Worm (Caenorhabditis elegans) whole organism, mixed stage, embryonic: Measurements from ENCODE around the gene srg-67.

Experiments
- M03D4.4 ChIP-seq: sonication (generic microtip); optimal IDR thresholded peaks from 2 replicates; lab custom pipeline; 2017; ENCODE audit warnings: mild to moderate bottlenecking, missing genetic modification characterization, missing compliant biosample characterization
- bed-3 ChIP-seq: fragments of 200-800 bp; sonication (Bioruptor generic); optimal IDR thresholded peaks from 3 replicates; lab custom pipeline; 2018; ENCODE audit warnings: mild to moderate bottlenecking, missing genetic modification characterization, moderate library complexity, missing compliant biosample characterization
- blmp-1 ChIP-seq: fragments of 150-350 bp; optimal IDR thresholded peaks from 2 replicates; lab custom pipeline; 2014; ENCODE audit warnings: missing biosample characterization, missing genetic modification characterization
- ceh-39 ChIP-seq: fragments of 150-350 bp; optimal IDR thresholded peaks from 2 replicates; lab custom pipeline; 2014; ENCODE audit warnings: missing biosample characterization, missing genetic modification characterization
- ceh-43 ChIP-seq: fragments of 200-800 bp; sonication (Bioruptor generic); optimal IDR thresholded peaks from 2 replicates; lab custom pipeline; 2018; ENCODE audit warnings: mild to moderate bottlenecking, missing genetic modification characterization, moderate library complexity, missing compliant biosample characterization
- ceh-83 ChIP-seq: fragments of 200-800 bp; sonication (Bioruptor generic); optimal IDR thresholded peaks from 2 replicates; lab custom pipeline; 2018; ENCODE audit warnings: mild to moderate bottlenecking, missing genetic modification characterization, missing compliant biosample characterization
- ces-1 ChIP-seq: fragments of 150-350 bp; optimal IDR thresholded peaks from 2 replicates; lab custom pipeline; 2014; ENCODE audit warnings: missing biosample characterization, missing genetic modification reagents, missing genetic modification characterization
- cnd-1 ChIP-seq: fragments of 200-800 bp; sonication (Bioruptor generic); optimal IDR thresholded peaks from 2 replicates; lab custom pipeline; 2018; ENCODE audit warnings: mild to moderate bottlenecking, missing genetic modification characterization, missing compliant biosample characterization
- drap-1 ChIP-seq: fragments of 200-800 bp; sonication (Bioruptor generic); optimal IDR thresholded peaks from 3 replicates; lab custom pipeline; 2018; ENCODE audit warnings: mild to moderate bottlenecking, missing genetic modification characterization, missing compliant biosample characterization
- elt-1 ChIP-seq: sonication (generic microtip); optimal IDR thresholded peaks from 2 replicates; lab custom pipeline; 2017; ENCODE audit warnings: missing genetic modification characterization, mild to moderate bottlenecking, missing compliant biosample characterization, antibody characterized with exemption, moderate library complexity, borderline replicate concordance; ENCODE audit not compliant: insufficient read depth
- elt-3 ChIP-seq: fragments of 150-350 bp; optimal IDR thresholded peaks from 2 replicates; lab custom pipeline; 2014; ENCODE audit warnings: missing biosample characterization, missing genetic modification characterization
- flh-1 ChIP-seq: fragments of 200-800 bp; sonication (Bioruptor generic); optimal IDR thresholded peaks from 2 replicates; lab custom pipeline; 2018; ENCODE audit warnings: mild to moderate bottlenecking, missing genetic modification characterization, moderate library complexity, missing compliant biosample characterization
- ham-2 ChIP-seq: fragments of 200-800 bp; sonication (Bioruptor generic); optimal IDR thresholded peaks from 2 replicates; lab custom pipeline; 2018; ENCODE audit warnings: mild to moderate bottlenecking, missing genetic modification characterization, missing compliant biosample characterization
- lin-13 ChIP-seq: fragments of 150-350 bp; optimal IDR thresholded peaks from 2 replicates; lab custom pipeline; 2014; ENCODE audit warnings: missing biosample characterization, missing genetic modification characterization
- lin-32 ChIP-seq: fragments of 200-800 bp; sonication (Bioruptor generic); optimal IDR thresholded peaks from 2 replicates; lab custom pipeline; 2018; ENCODE audit warnings: mild to moderate bottlenecking, missing genetic modification characterization, missing compliant biosample characterization
- lsy-2 ChIP-seq: fragments of 150-350 bp; optimal IDR thresholded peaks from 2 replicates; lab custom pipeline; 2014; ENCODE audit warnings: missing biosample characterization, missing genetic modification characterization
- mab-5 ChIP-seq: fragments of 150-350 bp; optimal IDR thresholded peaks from 2 replicates; lab custom pipeline; 2014; ENCODE audit warnings: missing biosample characterization, missing genetic modification characterization
- mep-1 ChIP-seq: fragments of 150-350 bp; optimal IDR thresholded peaks from 2 replicates; lab custom pipeline; 2017; ENCODE audit warnings: missing biosample characterization, missing genetic modification reagents, missing genetic modification characterization, inconsistent platforms
- mls-2 ChIP-seq: sonication (generic microtip); optimal IDR thresholded peaks from 2 replicates; lab custom pipeline; 2016; ENCODE audit warnings: mild to moderate bottlenecking, missing genetic modification characterization, moderate library complexity, missing compliant biosample characterization
- nhr-12 ChIP-seq: fragments of 150-350 bp; optimal IDR thresholded peaks from 2 replicates; lab custom pipeline; 2014; ENCODE audit warnings: missing biosample characterization, missing genetic modification characterization
- nhr-2 ChIP-seq: fragments of 150-350 bp; optimal IDR thresholded peaks from 2 replicates; lab custom pipeline; 2014; ENCODE audit warnings: missing biosample characterization, missing genetic modification characterization
- nhr-237 ChIP-seq: fragments of 150-350 bp; optimal IDR thresholded peaks from 2 replicates; lab custom pipeline; 2014; ENCODE audit warnings: missing biosample characterization, missing genetic modification characterization
- nhr-76 ChIP-seq: sonication (generic microtip); optimal IDR thresholded peaks from 2 replicates; lab custom pipeline; 2017; ENCODE audit warnings: missing biosample characterization, missing genetic modification characterization
- pha-4 ChIP-seq: fragments of 150-350 bp; optimal IDR thresholded peaks from 2 replicates; lab custom pipeline; 2018; ENCODE audit warnings: missing biosample characterization, missing genetic modification reagents, missing genetic modification characterization
- sem-2 ChIP-seq: fragments of 200-800 bp; sonication (Bioruptor generic); optimal IDR thresholded peaks from 2 replicates; lab custom pipeline; 2018; ENCODE audit warnings: mild to moderate bottlenecking, missing genetic modification characterization, missing compliant biosample characterization
- snpc-4 ChIP-seq: fragments of 150-350 bp; optimal IDR thresholded peaks from 2 replicates; lab custom pipeline; 2014; ENCODE audit warnings: missing biosample characterization, missing genetic modification characterization
- sptf-1 ChIP-seq: sonication (generic microtip); optimal IDR thresholded peaks from 2 replicates; lab custom pipeline; 2017; ENCODE audit warnings: mild to moderate bottlenecking, missing genetic modification characterization, moderate library complexity, missing compliant biosample characterization
- tbx-8 ChIP-seq: fragments of 200-800 bp; sonication (Bioruptor generic); optimal IDR thresholded peaks from 2 replicates; lab custom pipeline; 2018; ENCODE audit warnings: mild to moderate bottlenecking, missing genetic modification characterization, moderate library complexity, missing compliant biosample characterization
- unc-120 ChIP-seq: sonication (generic microtip); optimal IDR thresholded peaks from 2 replicates; lab custom pipeline; 2017; ENCODE audit warnings: missing genetic modification characterization, missing compliant biosample characterization; ENCODE audit not compliant: poor library complexity, severe bottlenecking
- unc-39 ChIP-seq: fragments of 150-350 bp; optimal IDR thresholded peaks from 2 replicates; lab custom pipeline; 2014; ENCODE audit warnings: missing biosample characterization, missing genetic modification characterization
- unc-62 ChIP-seq: fragments of 150-350 bp; optimal IDR thresholded peaks from 2 replicates; lab custom pipeline; 2014; ENCODE audit warnings: missing biosample characterization, missing genetic modification reagents, missing genetic modification characterization
- zip-8 ChIP-seq: fragments of 150-350 bp; optimal IDR thresholded peaks from 2 replicates; lab custom pipeline; 2014; ENCODE audit warnings: missing biosample characterization, missing genetic modification characterization
- ztf-11 ChIP-seq: fragments of 150-350 bp; optimal IDR thresholded peaks from 2 replicates; lab custom pipeline; 2014; ENCODE audit warnings: missing biosample characterization, missing genetic modification characterization

The srg-67 gene

DNA sequence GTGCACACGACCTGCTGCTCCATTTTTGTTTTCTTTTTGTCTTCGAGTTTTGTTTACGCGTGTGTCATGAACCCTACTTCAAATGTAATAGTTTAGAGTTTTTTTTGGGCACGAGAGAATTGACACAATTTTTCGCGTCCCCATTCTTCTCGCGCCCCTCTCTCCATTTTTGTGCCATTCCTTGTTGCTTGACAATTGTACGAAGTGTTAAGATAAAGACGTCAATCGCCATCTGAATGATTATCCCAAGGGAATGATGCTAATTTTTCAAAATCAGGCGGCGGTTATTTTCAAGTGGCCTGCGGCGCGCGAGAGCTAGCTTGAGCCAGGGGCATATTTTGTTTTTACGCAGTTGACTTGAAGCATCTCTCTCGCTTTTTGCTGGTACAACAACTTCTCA lies 20.4 kb downstream of the srg-67 start:
- TF ChIP-seq unc-120 (tag; lab: Kevin White, UChicago) (no peak), lin-32 (GFP tag; lab: Kevin White, UChicago) (no peak), elt-1 (tag; lab: Kevin White, UChicago) (no peak), zip-8 (tag; lab: Kevin White, UChicago) (no peak), nhr-12 (tag; lab: Kevin White, UChicago) (no peak), lsy-2 (tag; lab: Kevin White, UChicago) (no peak), pha-4 (tag; lab: Kevin White, UChicago) (no peak), cnd-1 (tag; lab: Kevin White, UChicago) (no peak)

DNA sequence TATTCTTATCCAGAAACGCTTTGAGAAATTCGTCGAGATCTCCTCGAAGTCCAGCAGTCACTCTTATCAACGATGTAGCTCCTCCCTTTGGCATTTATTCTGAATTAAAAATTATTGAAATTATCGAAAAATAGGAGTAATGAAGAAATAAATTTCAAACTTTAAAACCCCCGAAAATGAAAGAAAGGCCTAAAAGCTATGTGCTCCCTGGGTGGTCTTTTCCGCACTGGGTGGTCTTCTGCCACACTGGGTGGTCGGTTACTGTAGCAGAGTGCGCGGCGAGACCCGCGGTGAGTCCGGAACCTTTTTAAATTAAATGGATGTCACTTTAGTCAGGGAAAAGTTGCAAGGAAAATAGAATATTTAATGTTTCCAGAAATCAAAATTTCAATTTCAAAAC lies 23.7 kb downstream of the srg-67 start, which contains the start of gene snpc-1.3:
snpc-1.3 (minus strand) TSS at position 101 of the 400 bp plus-strand sequence.
- no peak for TF ChIP-seq sem-2 (GFP tag; lab: Kevin White, UChicago)
- TF ChIP-seq flh-1, result no peak
- TF ChIP-seq M03D4.4, result no peak
- TF ChIP-seq unc-39 (tag; lab: Kevin White, UChicago), result no peak
- no peak for TF ChIP-seq ceh-39 (tag; lab: Kevin White, UChicago)
- no peak for TF ChIP-seq ztf-11
- TF ChIP-seq elt-1 (tag; lab: Kevin White, UChicago), result no peak
- no peak for TF ChIP-seq ham-2
- TF ChIP-seq nhr-76 (tag; lab: Kevin White, UChicago), result no peak
- no peak for TF ChIP-seq pha-4 (tag; lab: Kevin White, UChicago)
- TF ChIP-seq unc-120 (tag; lab: Kevin White, UChicago), result no peak
- TF ChIP-seq tbx-8 (GFP tag; lab: Kevin White, UChicago), result no peak
- no peak for TF ChIP-seq nhr-237 (tag; lab: Kevin White, UChicago)
- TF ChIP-seq elt-3 (tag; lab: Kevin White, UChicago), result no peak
- TF ChIP-seq mab-5 (tag; lab: Kevin White, UChicago), result no peak
- TF ChIP-seq sptf-1, result no peak
- no peak for TF ChIP-seq mls-2 (tag; lab: Kevin White, UChicago)

- TF ChIP-seq pha-4 (tag; lab: Kevin White, UChicago) (no peak), unc-120 (tag; lab: Kevin White, UChicago) (no peak), ztf-11 (no peak), mls-2 (tag; lab: Kevin White, UChicago) (no peak), drap-1 (GFP tag; lab: Kevin White, UChicago) (no peak), lsy-2 (tag; lab: Kevin White, UChicago) (no peak), ceh-43 (GFP tag; lab: Kevin White, UChicago) (no peak), M03D4.4 (no peak), snpc-4 (tag; lab: Kevin White, UChicago) (no peak), sptf-1 (no peak), ces-1 (no peak), sem-2 (GFP tag; lab: Kevin White, UChicago) (no peak), unc-39 (tag; lab: Kevin White, UChicago) (no peak), nhr-76 (tag; lab: Kevin White, UChicago) (no peak), bed-3 (GFP tag; lab: Kevin White, UChicago) (no peak), lin-13 (tag; lab: Kevin White, UChicago) (no peak), unc-62 (GFP tag; lab: Kevin White, UChicago) (no peak), ceh-83 (no peak), ham-2 (no peak)
These were observed 29.8 kb downstream of the srg-67 start, which contains the start of gene acl-6 for ce11 chrV:5433020-5433419. Gene acl-6 (plus strand): TSS chrV:5433386.

DNA sequence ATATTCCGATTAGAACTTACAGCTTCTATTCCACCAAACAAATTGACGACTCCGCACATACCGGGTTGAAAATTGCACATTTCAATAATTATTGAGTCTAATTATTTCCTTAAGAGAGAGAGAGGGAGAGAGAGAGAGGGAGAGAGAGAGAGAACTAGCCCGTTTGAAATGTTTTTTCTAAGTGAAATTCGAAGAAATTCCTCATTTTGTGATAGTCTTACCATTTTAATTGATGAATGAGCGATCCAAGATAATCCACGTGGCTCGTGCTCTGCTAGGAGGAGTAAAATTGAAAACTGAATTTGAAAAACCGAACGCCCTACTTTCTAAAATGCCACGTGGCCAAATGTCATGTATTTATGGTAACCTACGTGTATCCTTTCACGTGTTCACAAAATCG lies 30.3 kb downstream of the srg-67 start, which contains the start of gene F08F3.8:
F08F3.8 (minus strand) TSS at position 101 of the 400 bp plus-strand sequence.
- TF ChIP-seq lsy-2 (tag; lab: Kevin White, UChicago), result no peak

DNA sequence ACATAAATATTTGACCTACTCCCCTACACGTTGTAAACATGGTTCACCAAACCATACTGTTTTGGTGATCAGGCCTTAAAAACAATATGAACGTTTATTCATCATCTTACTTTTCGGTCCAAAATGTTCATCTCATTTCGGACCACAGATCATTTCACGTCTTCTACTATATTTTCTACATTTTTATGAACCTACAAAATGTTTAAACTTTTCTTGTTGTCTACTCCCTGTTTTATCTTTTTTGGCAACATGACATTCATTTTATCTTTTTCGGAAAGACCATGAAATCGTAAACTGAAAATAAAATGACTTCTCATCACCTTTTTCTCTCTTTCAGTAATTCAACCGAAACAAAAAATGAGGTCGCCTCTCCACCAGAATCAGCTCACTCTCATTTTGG lies 34.9 kb downstream of the srg-67 start, which contains the start of gene rhr-1:
rhr-1 (plus strand) TSS at position 301 of the 400 bp plus-strand sequence.
- TF ChIP-seq ceh-83, result no peak
- no peak for TF ChIP-seq unc-39 (tag; lab: Kevin White, UChicago)
- TF ChIP-seq drap-1 (GFP tag; lab: Kevin White, UChicago), result no peak
- no peak for TF ChIP-seq M03D4.4
- no peak for TF ChIP-seq ceh-39 (tag; lab: Kevin White, UChicago)
- no peak for TF ChIP-seq flh-1
- TF ChIP-seq nhr-12 (tag; lab: Kevin White, UChicago), result no peak
- no peak for TF ChIP-seq blmp-1 (tag; lab: Kevin White, UChicago)
- no peak for TF ChIP-seq ztf-11
- no peak for TF ChIP-seq unc-120 (tag; lab: Kevin White, UChicago)
- TF ChIP-seq nhr-2 (tag; lab: Kevin White, UChicago), result no peak
- TF ChIP-seq mep-1 (tag; lab: Kevin White, UChicago), result no peak
- no peak for TF ChIP-seq tbx-8 (GFP tag; lab: Kevin White, UChicago)
- no peak for TF ChIP-seq unc-62 (GFP tag; lab: Kevin White, UChicago)
- TF ChIP-seq nhr-237 (tag; lab: Kevin White, UChicago), result no peak
